Worm (Caenorhabditis elegans): Measurements from ENCODE around the gene F22B8.3.

ce11 chrV:16114237-16114636 lies 23.5 kb downstream of the F22B8.3 start, which contains the start of gene srxa-16:
- no peak for TF ChIP-seq flt-1 (GFP tag; IDR thresholded peaks at IDR 0.05)
- no peak for TF ChIP-seq hmbx-1 (tag; optimal IDR thresholded peaks at IDR 0.05)
- no peak for TF ChIP-seq ama-1 (optimal IDR thresholded peaks at IDR 0.05)
- no peak for TF ChIP-seq ceh-13 (GFP tag; optimal IDR thresholded peaks at IDR 0.05)
- no peak for TF ChIP-seq tbx-37 (GFP tag; conservative IDR thresholded peaks at IDR 0.05)
- no peak for TF ChIP-seq sea-1 (GFP tag; conservative IDR thresholded peaks at IDR 0.05)
- no peak for TF ChIP-seq hnd-1 (tag; optimal IDR thresholded peaks at IDR 0.05)
- no peak for TF ChIP-seq hmg-4 (GFP tag; optimal IDR thresholded peaks at IDR 0.05)
- TF ChIP-seq scrt-1 (GFP tag; IDR thresholded peaks at IDR 0.05): no peak
